In genomic region chrIV:17287908-17288675, ce11 we compare ENCODE assay signal across 5 worm cellular contexts.
TF ChIP-seq lines count a peak whose summit lies in the region.

zipt-7.1 (minus strand) TSS chrIV:17288139.

TF ChIP-seq in whole organism, L1 larva, 84 proteins besides CTCF, POLR2A, EP300 and RAD21:
- TF ChIP-seq C04F5.9 (tag; optimal IDR thresholded peaks at IDR 0.05; lab: Kevin White, UChicago) (no peak), nhr-28 (tag; optimal IDR thresholded peaks at IDR 0.05; lab: Kevin White, UChicago) (no peak), xbp-1 (tag; optimal IDR thresholded peaks at IDR 0.05; lab: Kevin White, UChicago) (peak; percentile 58), efl-1 (optimal IDR thresholded peaks at IDR 0.05; lab: Kevin White, UChicago) (no peak), efl-1 (GFP tag; optimal IDR thresholded peaks at IDR 0.05 in 1 of 2; lab: Kevin White, UChicago) (peak in 1 of 2 experiments; percentile 57)

TF ChIP-seq in whole organism, L2 larva, 48 proteins besides CTCF, POLR2A, EP300 and RAD21:
- TF ChIP-seq nhr-6 (tag; optimal IDR thresholded peaks at IDR 0.05; lab: Kevin White, UChicago) = no peak
- TF ChIP-seq nhr-129 (tag; optimal IDR thresholded peaks at IDR 0.05; lab: Kevin White, UChicago) = peak; percentile 55
- TF ChIP-seq elt-3 (tag; optimal IDR thresholded peaks at IDR 0.05; lab: Kevin White, UChicago) = no peak

TF ChIP-seq in whole organism, L3 larva, 47 proteins besides CTCF, POLR2A, EP300 and RAD21:
- TF ChIP-seq egl-5 (tag; optimal IDR thresholded peaks at IDR 0.05; lab: Kevin White, UChicago) = peak; percentile 13
- no peak for TF ChIP-seq nhr-12 (tag; optimal IDR thresholded peaks at IDR 0.05; lab: Kevin White, UChicago)
- no peak for TF ChIP-seq ama-1 (optimal IDR thresholded peaks at IDR 0.05; lab: Kevin White, UChicago)
- no peak for TF ChIP-seq ceh-82 (tag; optimal IDR thresholded peaks at IDR 0.05; lab: Kevin White, UChicago)
- no peak for TF ChIP-seq fkh-2 (tag; optimal IDR thresholded peaks at IDR 0.05; lab: Kevin White, UChicago)
- no peak for TF ChIP-seq elt-1 (tag; optimal IDR thresholded peaks at IDR 0.05; lab: Kevin White, UChicago)
- peak; percentile 3 for TF ChIP-seq elt-2 (tag; optimal IDR thresholded peaks at IDR 0.05; lab: Kevin White, UChicago)
- TF ChIP-seq nhr-77 (tag; optimal IDR thresholded peaks at IDR 0.05; lab: Kevin White, UChicago) = no peak
- no peak for TF ChIP-seq nhr-43 (tag; optimal IDR thresholded peaks at IDR 0.05; lab: Kevin White, UChicago; ENCODE audit: poor library complexity, severe bottlenecking)
- TF ChIP-seq lin-15B (tag; optimal IDR thresholded peaks at IDR 0.05; lab: Kevin White, UChicago) = no peak

TF ChIP-seq in whole organism, L4 larva, 104 proteins besides CTCF, POLR2A, EP300 and RAD21:
- TF ChIP-seq lir-3 (tag; optimal IDR thresholded peaks at IDR 0.05; lab: Kevin White, UChicago) (no peak), skn-1 (tag; optimal IDR thresholded peaks at IDR 0.05; lab: Kevin White, UChicago) (no peak), mdl-1 (tag; optimal IDR thresholded peaks at IDR 0.05; lab: Kevin White, UChicago) (no peak), Y75B8A.6 (GFP tag; IDR thresholded peaks at IDR 0.05; lab: Robert Waterston, UW) (no peak), lin-13 (GFP tag; optimal IDR thresholded peaks at IDR 0.05; lab: Kevin White, UChicago) (no peak), unc-39 (tag; optimal IDR thresholded peaks at IDR 0.05; lab: Kevin White, UChicago) (no peak), snpc-1.2 (GFP tag; IDR thresholded peaks at IDR 0.05; lab: Robert Waterston, UW) (no peak), zag-1 (tag; optimal IDR thresholded peaks at IDR 0.05; lab: Kevin White, UChicago) (no peak), madf-9 (GFP tag; conservative IDR thresholded peaks at IDR 0.05; lab: Robert Waterston, UW) (no peak), ztf-7 (tag; optimal IDR thresholded peaks at IDR 0.05; lab: Kevin White, UChicago) (peak; percentile 48), egl-27 (tag; optimal IDR thresholded peaks at IDR 0.05; lab: Kevin White, UChicago) (no peak), mxl-3 (GFP tag; optimal IDR thresholded peaks at IDR 0.05; lab: Kevin White, UChicago) (no peak), ceh-82 (tag; optimal IDR thresholded peaks at IDR 0.05; lab: Kevin White, UChicago) (no peak), sdz-12 (GFP tag; optimal IDR thresholded peaks at IDR 0.05; lab: Kevin White, UChicago) (no peak), php-3 (GFP tag; IDR thresholded peaks at IDR 0.05; lab: Robert Waterston, UW) (no peak), lin-38 (GFP tag; IDR thresholded peaks at IDR 0.05; lab: Robert Waterston, UW) (0 out of 2 replicates have a peak, but pooled peaks have one; percentile 10), nhr-111 (GFP tag; optimal IDR thresholded peaks at IDR 0.05; lab: Kevin White, UChicago) (no peak), dve-1 (tag; optimal IDR thresholded peaks at IDR 0.05; lab: Kevin White, UChicago; ENCODE audit: insufficient read depth) (peak; percentile 0), hif-1 (tag; optimal IDR thresholded peaks at IDR 0.05; lab: Kevin White, UChicago) (no peak), lim-7 (GFP tag; IDR thresholded peaks at IDR 0.05; lab: Robert Waterston, UW) (no peak), F37D6.2 (tag; optimal IDR thresholded peaks at IDR 0.05; lab: Kevin White, UChicago) (no peak)

TF ChIP-seq in whole organism, young adult, 124 proteins besides CTCF, POLR2A, EP300 and RAD21:
- TF ChIP-seq somi-1 (GFP tag; optimal IDR thresholded peaks at IDR 0.05; lab: Kevin White, UChicago) (no peak), madf-3 (GFP tag; IDR thresholded peaks at IDR 0.05; lab: Robert Waterston, UW) (0 out of 2 replicates have a peak, but pooled peaks have one; percentile 62), nfyb-1 (GFP tag; IDR thresholded peaks at IDR 0.05; lab: Robert Waterston, UW) (0 out of 2 replicates have a peak, but pooled peaks have one; percentile 28)
